Worm (Caenorhabditis elegans) whole organism, early embryonic: ENCODE measurements around the gene cls-3.

Experiments
- F13C5.2 ChIP-seq: sonication (generic microtip); optimal IDR thresholded peaks from 2 replicates; lab custom pipeline; 2017; ENCODE audit warnings: mild to moderate bottlenecking, missing genetic modification characterization, inconsistent platforms, missing compliant biosample characterization
- aly-1 ChIP-seq: sonication (generic microtip); optimal IDR thresholded peaks from 2 replicates; lab custom pipeline; 2016; ENCODE audit warnings: missing genetic modification characterization, missing compliant biosample characterization
- ama-1 ChIP-seq: fragments of 150-350 bp; optimal IDR thresholded peaks from 2 replicates; lab custom pipeline; 2014
- ceh-13 ChIP-seq: fragments of 200-800 bp; sonication (Bioruptor generic); optimal IDR thresholded peaks from 2 replicates; lab custom pipeline; 2018; ENCODE audit warnings: mild to moderate bottlenecking, missing genetic modification characterization, missing compliant biosample characterization
- ceh-36 ChIP-seq: sonication (generic microtip); optimal IDR thresholded peaks from 2 replicates; lab custom pipeline; 2016; ENCODE audit warnings: missing genetic modification characterization, inconsistent platforms, missing compliant biosample characterization
- ets-7 ChIP-seq: sonication (generic microtip); optimal IDR thresholded peaks from 2 replicates; lab custom pipeline; 2016; ENCODE audit warnings: missing genotype, missing genetic modification characterization, missing compliant biosample characterization
- flt-1 ChIP-seq: fragments of 200-800 bp; sonication (Bioruptor generic); IDR thresholded peaks from 2 replicates; pipeline ENCODE4 v1.3.6; 2022; ENCODE audit warnings: missing genetic modification characterization, missing compliant biosample characterization
- hmbx-1 ChIP-seq: sonication (generic microtip); optimal IDR thresholded peaks from 2 replicates; lab custom pipeline; 2016; ENCODE audit warnings: mild to moderate bottlenecking, missing genetic modification characterization, missing compliant biosample characterization
- hmg-4 ChIP-seq: fragments of 200-800 bp; sonication (Bioruptor generic); optimal IDR thresholded peaks from 2 replicates; lab custom pipeline; 2018; ENCODE audit warnings: mild to moderate bottlenecking, missing genetic modification characterization, missing compliant biosample characterization
- hnd-1 ChIP-seq: sonication (generic microtip); optimal IDR thresholded peaks from 2 replicates; lab custom pipeline; 2016; ENCODE audit warnings: missing genetic modification characterization, missing compliant biosample characterization
- pes-1 ChIP-seq: fragments of 200-800 bp; sonication (Bioruptor generic); IDR thresholded peaks from 2 replicates; pipeline ENCODE4 v1.3.6; 2022; ENCODE audit warnings: missing genetic modification reagents, missing genetic modification characterization, missing compliant biosample characterization
- sea-1 ChIP-seq: fragments of 200-800 bp; sonication (Bioruptor generic); conservative IDR thresholded peaks from 2 replicates; pipeline ENCODE4 v1.3.6; 2022; ENCODE audit warnings: missing genetic modification characterization, missing compliant biosample characterization
- tbx-37 ChIP-seq: fragments of 200-800 bp; sonication (Bioruptor generic); conservative IDR thresholded peaks from 2 replicates; pipeline ENCODE4 v1.3.6; 2022; ENCODE audit warnings: missing genetic modification reagents, missing genetic modification characterization, missing compliant biosample characterization
- tra-4 ChIP-seq: sonication (generic microtip); optimal IDR thresholded peaks from 2 replicates; lab custom pipeline; 2017; ENCODE audit warnings: missing genetic modification characterization, missing compliant biosample characterization

- no peak for TF ChIP-seq ama-1
- no peak for TF ChIP-seq aly-1 (tag; lab: Kevin White, UChicago)
- TF ChIP-seq ceh-36 (tag; lab: Kevin White, UChicago), result no peak
- no peak for TF ChIP-seq tra-4
- TF ChIP-seq ets-7 (tag; lab: Kevin White, UChicago), result no peak
- TF ChIP-seq hmbx-1 (tag; lab: Kevin White, UChicago), result no peak
- TF ChIP-seq sea-1, result no peak
- no peak for TF ChIP-seq hnd-1 (tag; lab: Kevin White, UChicago)
- TF ChIP-seq F13C5.2 (tag; lab: Kevin White, UChicago), result no peak
- TF ChIP-seq flt-1 (GFP tag; lab: Robert Waterston, UW), result no peak
- TF ChIP-seq ceh-13, result no peak
- TF ChIP-seq tbx-37, result no peak
- TF ChIP-seq pes-1 (GFP tag; lab: Robert Waterston, UW), result no peak
- no peak for TF ChIP-seq hmg-4 (GFP tag; lab: Kevin White, UChicago)
These were observed 45.3 kb upstream of the cls-3 start, which contains the start of gene T23G5.2 for ce11 chrIII:9236228-9236627.
